Worm (Caenorhabditis elegans): ENCODE results near the gene adah-1.

adah-1 gene

ce11 chrIV:7010195-7010594, 13.8 kb upstream of the adah-1 start:
- no peak for TF ChIP-seq nhr-76 (tag; optimal IDR thresholded peaks at IDR 0.05)
- TF ChIP-seq elt-1 (tag; optimal IDR thresholded peaks at IDR 0.05) = no peak
- TF ChIP-seq unc-39 (tag; optimal IDR thresholded peaks at IDR 0.05) = no peak
- TF ChIP-seq mml-1 (tag; optimal IDR thresholded peaks at IDR 0.05) = no peak
- TF ChIP-seq fos-1 (tag; optimal IDR thresholded peaks at IDR 0.05) = no peak
- TF ChIP-seq unc-62 (GFP tag; optimal IDR thresholded peaks at IDR 0.05) = no peak
- no peak for TF ChIP-seq ama-1 (optimal IDR thresholded peaks at IDR 0.05)
- no peak for TF ChIP-seq ceh-9 (tag; optimal IDR thresholded peaks at IDR 0.05)
- TF ChIP-seq nhr-67 (tag; optimal IDR thresholded peaks at IDR 0.05) = no peak
- no peak for TF ChIP-seq elt-2 (tag; optimal IDR thresholded peaks at IDR 0.05)
- TF ChIP-seq ceh-28 (tag; optimal IDR thresholded peaks at IDR 0.05) = no peak
- TF ChIP-seq ZK546.5 (tag; optimal IDR thresholded peaks at IDR 0.05) = no peak
- TF ChIP-seq pqm-1 (tag; optimal IDR thresholded peaks at IDR 0.05) = no peak
- no peak for TF ChIP-seq lsy-12 (tag; optimal IDR thresholded peaks at IDR 0.05)

DNA sequence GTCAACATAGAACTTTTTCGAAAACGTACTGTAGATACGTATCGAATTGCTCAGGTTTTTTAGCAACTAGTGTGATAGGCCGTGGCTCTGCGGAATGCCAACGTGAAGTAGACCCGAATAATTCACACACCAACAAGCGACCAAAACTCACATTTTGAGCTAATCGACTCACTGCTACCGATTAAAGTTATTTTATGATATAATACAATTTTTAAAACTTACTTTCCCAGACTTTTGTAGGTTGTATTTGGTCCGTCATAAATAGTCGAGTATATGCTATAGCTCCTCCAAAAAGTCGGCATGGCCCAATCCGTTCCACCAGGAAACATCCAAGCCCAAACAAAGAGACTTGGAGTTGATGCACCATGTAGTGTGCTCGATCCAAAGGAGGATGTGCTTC, 13.2 kb upstream of the adah-1 start, which contains the start of gene C25A8.1:
TSS of gene C25A8.1 (plus strand) at position 301 of the 400 bp plus-strand sequence.
- TF ChIP-seq unc-39 (tag; optimal IDR thresholded peaks at IDR 0.05) (no peak), pha-4 (tag; optimal IDR thresholded peaks at IDR 0.05) (no peak), elt-3 (tag; optimal IDR thresholded peaks at IDR 0.05) (no peak), nhr-12 (tag; optimal IDR thresholded peaks at IDR 0.05) (no peak), mml-1 (tag; optimal IDR thresholded peaks at IDR 0.05) (no peak), fos-1 (tag; optimal IDR thresholded peaks at IDR 0.05) (no peak), snpc-4 (tag; optimal IDR thresholded peaks at IDR 0.05) (no peak), egl-27 (tag; optimal IDR thresholded peaks at IDR 0.05) (no peak), nhr-67 (tag; optimal IDR thresholded peaks at IDR 0.05) (no peak)

ce11 chrIV:7011728-7012127, 12.3 kb upstream of the adah-1 start, which contains the start of gene trxr-1:
TSS of gene trxr-1 (plus strand) at chrIV:7011954.
- TF ChIP-seq ZK546.5 (tag; optimal IDR thresholded peaks at IDR 0.05) (no peak), hmg-11 (tag; optimal IDR thresholded peaks at IDR 0.05) (peak; percentile 15)

DNA sequence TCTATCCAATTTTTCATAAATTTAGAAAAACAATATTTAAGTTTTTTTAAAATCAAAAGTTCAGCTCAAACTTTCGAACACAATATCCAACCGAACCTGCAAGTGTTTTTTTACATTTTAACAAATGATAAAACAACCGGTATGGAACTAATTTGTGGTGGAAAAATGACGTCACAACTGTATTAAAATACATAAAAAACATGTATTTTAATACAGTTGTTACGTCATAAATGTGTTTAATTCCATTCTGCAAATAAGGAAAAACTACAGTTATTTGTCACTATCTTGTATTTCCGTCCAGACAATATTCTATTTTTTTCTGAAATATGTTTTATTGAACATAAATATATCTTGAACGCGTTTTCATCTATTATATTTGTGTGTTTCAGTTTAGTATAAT, 11.8 kb upstream of the adah-1 start:
- TF ChIP-seq ztf-4 (tag; optimal IDR thresholded peaks at IDR 0.05) (no peak), nhr-28 (tag; optimal IDR thresholded peaks at IDR 0.05) (no peak), fos-1 (tag; optimal IDR thresholded peaks at IDR 0.05) (no peak), ZK546.5 (tag; optimal IDR thresholded peaks at IDR 0.05) (no peak), elt-2 (tag; optimal IDR thresholded peaks at IDR 0.05) (no peak), ceh-82 (tag; optimal IDR thresholded peaks at IDR 0.05) (no peak), aly-2 (tag; optimal IDR thresholded peaks at IDR 0.05) (no peak), nhr-12 (tag; optimal IDR thresholded peaks at IDR 0.05) (no peak), sea-2 (GFP tag; optimal IDR thresholded peaks at IDR 0.05) (no peak), ceh-9 (tag; optimal IDR thresholded peaks at IDR 0.05) (no peak), fkh-2 (tag; optimal IDR thresholded peaks at IDR 0.05) (no peak), R02D3.7 (tag; optimal IDR thresholded peaks at IDR 0.05) (no peak), ztf-11 (tag; optimal IDR thresholded peaks at IDR 0.05) (no peak), egl-5 (tag; optimal IDR thresholded peaks at IDR 0.05) (no peak), nhr-43 (tag; optimal IDR thresholded peaks at IDR 0.05; ENCODE audit: poor library complexity, severe bottlenecking) (no peak), tbx-2 (tag; optimal IDR thresholded peaks at IDR 0.05) (no peak), unc-39 (tag; optimal IDR thresholded peaks at IDR 0.05) (no peak), nhr-25 (tag; optimal IDR thresholded peaks at IDR 0.05) (no peak), lin-15B (tag; optimal IDR thresholded peaks at IDR 0.05) (no peak)

ce11 chrIV:7012731-7013445, 11.1 kb upstream of the adah-1 start:
- TF ChIP-seq nhr-28 (tag; optimal IDR thresholded peaks at IDR 0.05) = no peak
- TF ChIP-seq lin-15B (tag; optimal IDR thresholded peaks at IDR 0.05) = peak; percentile 24
- TF ChIP-seq ceh-16 (tag; optimal IDR thresholded peaks at IDR 0.05) = no peak
- TF ChIP-seq elt-2 (tag; optimal IDR thresholded peaks at IDR 0.05) = peak; percentile 18
- peak; percentile 50 for TF ChIP-seq pha-4 (tag; optimal IDR thresholded peaks at IDR 0.05)
- no peak for TF ChIP-seq mml-1 (tag; optimal IDR thresholded peaks at IDR 0.05)
- no peak for TF ChIP-seq unc-39 (tag; optimal IDR thresholded peaks at IDR 0.05)
- TF ChIP-seq nfya-1 (tag; optimal IDR thresholded peaks at IDR 0.05; ENCODE audit: insufficient read depth) = peak; percentile 18
- TF ChIP-seq skn-1 (tag; optimal IDR thresholded peaks at IDR 0.05) = no peak
